Worm (Caenorhabditis elegans) whole organism, midembryonic: ENCODE data around the gene lrx-1.

Source experiments
- T22C8.4 ChIP-seq: fragments of 200-800 bp; sonication (Bioruptor generic); IDR thresholded peaks from 2 replicates; pipeline ENCODE4 v1.3.6; 2022; ENCODE audit warnings: missing genetic modification characterization, missing compliant biosample characterization
- cog-1 ChIP-seq: sonication (generic microtip); optimal IDR thresholded peaks from 2 replicates; lab custom pipeline; 2016; ENCODE audit warnings: missing genetic modification characterization, missing compliant biosample characterization
- flt-1 ChIP-seq: fragments of 200-800 bp; sonication (Bioruptor generic); IDR thresholded peaks from 2 replicates; pipeline ENCODE4 v1.3.6; 2022; ENCODE audit warnings: missing genetic modification characterization, missing compliant biosample characterization
- klf-2 ChIP-seq: fragments of 200-800 bp; sonication (Bioruptor generic); conservative IDR thresholded peaks from 2 replicates; pipeline ENCODE4 v1.3.6; 2022; ENCODE audit warnings: missing genetic modification reagents, missing genetic modification characterization, missing compliant biosample characterization
- med-1 ChIP-seq: sonication (generic microtip); optimal IDR thresholded peaks from 2 replicates; lab custom pipeline; 2017; ENCODE audit warnings: missing genetic modification characterization, mild to moderate bottlenecking, missing compliant biosample characterization, antibody characterized with exemption, missing genetic modification reagents; ENCODE audit not compliant: insufficient read depth
- ref-1 ChIP-seq: fragments of 200-800 bp; sonication (Bioruptor generic); conservative IDR thresholded peaks from 2 replicates; pipeline ENCODE4 v1.3.6; 2022; ENCODE audit warnings: missing genetic modification reagents, missing genetic modification characterization, missing compliant biosample characterization
- tab-1 ChIP-seq: fragments of 200-800 bp; sonication (Bioruptor generic); IDR thresholded peaks from 2 replicates; pipeline ENCODE4 v1.3.6; 2022; ENCODE audit warnings: missing genetic modification characterization, missing compliant biosample characterization
- ztf-23 ChIP-seq: fragments of 200-800 bp; sonication (Bioruptor generic); IDR thresholded peaks from 2 replicates; pipeline ENCODE4 v1.3.6; 2022; ENCODE audit warnings: missing genetic modification reagents, missing genetic modification characterization, missing compliant biosample characterization
- ztf-29 ChIP-seq: fragments of 200-800 bp; sonication (Bioruptor generic); IDR thresholded peaks from 2 replicates; pipeline ENCODE4 v1.3.6; 2022; ENCODE audit warnings: missing genetic modification reagents, missing genetic modification characterization, missing compliant biosample characterization

The lrx-1 gene

ce11 chrV:12271495-12271894 lies 19.1 kb downstream of the lrx-1 start, which contains the start of the genes tsfm-1 and capg-2:
TSS of gene tsfm-1 (minus strand) at chrV:12271551.
TSS of gene capg-2 (plus strand) at chrV:12271873.
- TF ChIP-seq ref-1 (GFP tag; lab: Robert Waterston, UW) (no peak), ztf-29 (no peak), T22C8.4 (GFP tag; lab: Robert Waterston, UW) (no peak), klf-2 (GFP tag; lab: Robert Waterston, UW) (no peak), ztf-23 (GFP tag; lab: Robert Waterston, UW) (no peak), tab-1 (GFP tag; lab: Robert Waterston, UW) (no peak), cog-1 (no peak)

- TF ChIP-seq ref-1 (GFP tag; lab: Robert Waterston, UW) (no peak), klf-2 (GFP tag; lab: Robert Waterston, UW) (no peak), ztf-29 (no peak), flt-1 (GFP tag; lab: Robert Waterston, UW) (no peak)
Measured at ce11 chrV:12275714-12276113, 23.3 kb downstream of the lrx-1 start.

ce11 chrV:12276946-12277345 lies 24.6 kb downstream of the lrx-1 start, which contains the start of gene bnc-1:
TSS of gene bnc-1 (minus strand) at chrV:12277046.
- TF ChIP-seq ztf-23 (GFP tag; lab: Robert Waterston, UW), result no peak

- TF ChIP-seq tab-1 (GFP tag; lab: Robert Waterston, UW), result no peak
- TF ChIP-seq klf-2 (GFP tag; lab: Robert Waterston, UW), result no peak
- no peak for TF ChIP-seq ref-1 (GFP tag; lab: Robert Waterston, UW)
- no peak for TF ChIP-seq flt-1 (GFP tag; lab: Robert Waterston, UW)
- TF ChIP-seq T22C8.4 (GFP tag; lab: Robert Waterston, UW), result no peak
- TF ChIP-seq med-1 (GFP tag; lab: Kevin White, UChicago), result no peak
Measured at ce11 chrV:12281508-12281907, 29.1 kb downstream of the lrx-1 start.

- TF ChIP-seq klf-2 (GFP tag; lab: Robert Waterston, UW) (no peak), ztf-23 (GFP tag; lab: Robert Waterston, UW) (no peak), flt-1 (GFP tag; lab: Robert Waterston, UW) (no peak), T22C8.4 (GFP tag; lab: Robert Waterston, UW) (no peak), tab-1 (GFP tag; lab: Robert Waterston, UW) (no peak)
Measured at ce11 chrV:12283187-12283586, 30.8 kb downstream of the lrx-1 start, which contains the start of gene F55C5.10. TSS of gene F55C5.10 (plus strand) at chrV:12283487.

- TF ChIP-seq ztf-23 (GFP tag; lab: Robert Waterston, UW) (no peak), klf-2 (GFP tag; lab: Robert Waterston, UW) (no peak), ref-1 (GFP tag; lab: Robert Waterston, UW) (no peak), T22C8.4 (GFP tag; lab: Robert Waterston, UW) (no peak), tab-1 (GFP tag; lab: Robert Waterston, UW) (no peak), flt-1 (GFP tag; lab: Robert Waterston, UW) (no peak), med-1 (GFP tag; lab: Kevin White, UChicago) (no peak), cog-1 (no peak), ztf-29 (no peak)
Measured at ce11 chrV:12287667-12288066, 35.3 kb downstream of the lrx-1 start.

ce11 chrV:12288577-12288976 lies 36.2 kb downstream of the lrx-1 start, which contains the start of gene rskd-1:
TSS of gene rskd-1 (minus strand) at chrV:12288615.
- TF ChIP-seq flt-1 (GFP tag; lab: Robert Waterston, UW), result no peak
- no peak for TF ChIP-seq klf-2 (GFP tag; lab: Robert Waterston, UW)
- no peak for TF ChIP-seq cog-1
- TF ChIP-seq ref-1 (GFP tag; lab: Robert Waterston, UW), result no peak
- TF ChIP-seq tab-1 (GFP tag; lab: Robert Waterston, UW), result no peak
- TF ChIP-seq ztf-29, result no peak
- TF ChIP-seq T22C8.4 (GFP tag; lab: Robert Waterston, UW), result no peak
- no peak for TF ChIP-seq ztf-23 (GFP tag; lab: Robert Waterston, UW)
- TF ChIP-seq med-1 (GFP tag; lab: Kevin White, UChicago), result no peak

- TF ChIP-seq ztf-23 (GFP tag; lab: Robert Waterston, UW) (peak; percentile 83), flt-1 (GFP tag; lab: Robert Waterston, UW) (peak; percentile 87), med-1 (GFP tag; lab: Kevin White, UChicago) (peak; percentile 49), cog-1 (peak; percentile 79), klf-2 (GFP tag; lab: Robert Waterston, UW) (0 out of 2 replicates have a peak, but pooled peaks have one; percentile 48), ztf-29 (0 out of 2 replicates have a peak, but pooled peaks have one; percentile 19), ref-1 (GFP tag; lab: Robert Waterston, UW) (no peak), tab-1 (GFP tag; lab: Robert Waterston, UW) (peak; percentile 67; the same call in 1 of the 2 replicates), T22C8.4 (GFP tag; lab: Robert Waterston, UW) (no peak)
Measured at ce11 chrV:12291587-12291986, 39.2 kb downstream of the lrx-1 start, which contains the start of the genes srpa-68 and srh-16. TSS of gene srpa-68 (minus strand) at chrV:12291658. TSS of gene srh-16 (plus strand) at chrV:12291861.

- TF ChIP-seq ztf-29 (no peak), klf-2 (GFP tag; lab: Robert Waterston, UW) (no peak), cog-1 (no peak), med-1 (GFP tag; lab: Kevin White, UChicago) (no peak), ref-1 (GFP tag; lab: Robert Waterston, UW) (no peak), ztf-23 (GFP tag; lab: Robert Waterston, UW) (no peak), tab-1 (GFP tag; lab: Robert Waterston, UW) (no peak), flt-1 (GFP tag; lab: Robert Waterston, UW) (no peak), T22C8.4 (GFP tag; lab: Robert Waterston, UW) (no peak)
Measured at ce11 chrV:12294091-12294490, 41.7 kb downstream of the lrx-1 start.

ce11 chrV:12295015-12295414 lies 42.6 kb downstream of the lrx-1 start:
- no peak for TF ChIP-seq T22C8.4 (GFP tag; lab: Robert Waterston, UW)
- TF ChIP-seq cog-1, result no peak
- no peak for TF ChIP-seq med-1 (GFP tag; lab: Kevin White, UChicago)
- no peak for TF ChIP-seq flt-1 (GFP tag; lab: Robert Waterston, UW)
- TF ChIP-seq ref-1 (GFP tag; lab: Robert Waterston, UW), result no peak
- TF ChIP-seq ztf-23 (GFP tag; lab: Robert Waterston, UW), result no peak
- no peak for TF ChIP-seq tab-1 (GFP tag; lab: Robert Waterston, UW)
- no peak for TF ChIP-seq ztf-29
- no peak for TF ChIP-seq klf-2 (GFP tag; lab: Robert Waterston, UW)
